Worm (Caenorhabditis elegans) whole organism, L2 larva: Measurements from ENCODE around the gene F43G6.17.
A peak's percentile ranks its signal among the peaks of the same experiment; 100 is the strongest.

ENCODE experiments used
- C34F6.9 ChIP-seq: fragments of 150-350 bp; optimal IDR thresholded peaks from 2 replicates; lab custom pipeline; 2014; ENCODE audit warnings: missing biosample characterization, missing genetic modification characterization
- F13H6.1 ChIP-seq: sonication (generic microtip); optimal IDR thresholded peaks from 2 replicates; lab custom pipeline; 2016; ENCODE audit warnings: missing genetic modification characterization, missing compliant biosample characterization
- R02D3.7 ChIP-seq: fragments of 150-350 bp; optimal IDR thresholded peaks from 2 replicates; lab custom pipeline; 2014; ENCODE audit warnings: missing biosample characterization, missing genetic modification characterization
- Y55F3AM.14 ChIP-seq: fragments of 200-800 bp; sonication (Bioruptor generic); optimal IDR thresholded peaks from 2 replicates; lab custom pipeline; 2018; ENCODE audit warnings: mild to moderate bottlenecking, missing genetic modification characterization, missing compliant biosample characterization
- ZK546.5 ChIP-seq: sonication (generic microtip); optimal IDR thresholded peaks from 2 replicates; lab custom pipeline; 2017; ENCODE audit warnings: missing biosample characterization, missing genetic modification characterization
- alr-1 ChIP-seq: fragments of 150-350 bp; optimal IDR thresholded peaks from 2 replicates; lab custom pipeline; 2014; ENCODE audit warnings: missing biosample characterization, missing genetic modification characterization
- aly-2 ChIP-seq: fragments of 150-350 bp; optimal IDR thresholded peaks from 2 replicates; lab custom pipeline; 2014; ENCODE audit warnings: missing biosample characterization, missing genetic modification characterization
- ama-1 ChIP-seq: fragments of 150-350 bp; optimal IDR thresholded peaks from 2 replicates; lab custom pipeline; 2018; ENCODE audit warnings: inconsistent platforms
- blmp-1 ChIP-seq: sonication (generic microtip); optimal IDR thresholded peaks from 2 replicates; lab custom pipeline; 2017; ENCODE audit warnings: missing genetic modification characterization, mild to moderate bottlenecking, missing compliant biosample characterization, antibody characterized with exemption, moderate library complexity; ENCODE audit not compliant: insufficient read depth
- ceh-16 ChIP-seq: fragments of 150-350 bp; optimal IDR thresholded peaks from 2 replicates; lab custom pipeline; 2014; ENCODE audit warnings: missing biosample characterization, missing genetic modification characterization
- ceh-82 ChIP-seq: fragments of 150-350 bp; optimal IDR thresholded peaks from 2 replicates; lab custom pipeline; 2014; ENCODE audit warnings: missing biosample characterization, missing genetic modification characterization
- crh-2 ChIP-seq: sonication (generic microtip); optimal IDR thresholded peaks from 2 replicates; lab custom pipeline; 2017; ENCODE audit warnings: missing biosample characterization, missing genetic modification characterization
- dmd-4 ChIP-seq: sonication (generic microtip); optimal IDR thresholded peaks from 2 replicates; lab custom pipeline; 2017; ENCODE audit warnings: missing biosample characterization, missing genetic modification characterization
- egl-27 ChIP-seq: sonication (generic microtip); optimal IDR thresholded peaks from 3 replicates; lab custom pipeline; 2017; ENCODE audit warnings: missing biosample characterization, missing genetic modification reagents, missing genetic modification characterization
- elt-1 ChIP-seq: fragments of 150-350 bp; optimal IDR thresholded peaks from 2 replicates; lab custom pipeline; 2014; ENCODE audit warnings: missing biosample characterization, missing genetic modification characterization
- elt-3 ChIP-seq: sonication (generic microtip); optimal IDR thresholded peaks from 2 replicates; lab custom pipeline; 2017; ENCODE audit warnings: missing biosample characterization, missing genetic modification characterization
- fos-1 ChIP-seq: fragments of 150-350 bp; optimal IDR thresholded peaks from 2 replicates; lab custom pipeline; 2014; ENCODE audit warnings: missing biosample characterization, missing genetic modification characterization
- gmeb-1 ChIP-seq: fragments of 150-350 bp; optimal IDR thresholded peaks from 2 replicates; lab custom pipeline; 2014; ENCODE audit warnings: missing biosample characterization, missing genetic modification characterization
- lin-11 ChIP-seq: fragments of 150-350 bp; sonication (generic microtip); optimal IDR thresholded peaks from 2 replicates; lab custom pipeline; 2014; ENCODE audit warnings: missing biosample characterization, missing genetic modification characterization, inconsistent platforms, mixed read lengths
- lin-13 ChIP-seq: fragments of 150-350 bp; optimal IDR thresholded peaks from 2 replicates; lab custom pipeline; 2014; ENCODE audit warnings: missing biosample characterization, missing genetic modification reagents, missing genetic modification characterization
- lin-39 ChIP-seq: fragments of 150-350 bp; optimal IDR thresholded peaks from 2 replicates; lab custom pipeline; 2014; ENCODE audit warnings: missing biosample characterization, missing genetic modification reagents, missing genetic modification characterization
- lsy-2 ChIP-seq, 2 experiments: fragments of 150-350 bp in 1 of 2; sonication (generic microtip) in 1 of 2; optimal IDR thresholded peaks; 2 replicates each; lab custom pipeline; 2014 to 2017; ENCODE audit warnings: missing biosample characterization in 2 of 2, missing genetic modification characterization in 2 of 2
- mab-5 ChIP-seq: fragments of 150-350 bp; optimal IDR thresholded peaks from 2 replicates; lab custom pipeline; 2014; ENCODE audit warnings: missing biosample characterization, missing genetic modification characterization
- mbf-1 ChIP-seq: sonication (generic microtip); optimal IDR thresholded peaks from 2 replicates; lab custom pipeline; 2017; ENCODE audit warnings: missing biosample characterization, missing genetic modification characterization
- mdl-1 ChIP-seq, 2 experiments: fragments of 150-350 bp in 1 of 2; sonication (generic microtip) in 1 of 2; optimal IDR thresholded peaks; 2 replicates each; lab custom pipeline; 2017; ENCODE audit warnings: missing biosample characterization in 2 of 2, missing genetic modification characterization in 2 of 2
- nhr-10 ChIP-seq: sonication (generic microtip); optimal IDR thresholded peaks from 2 replicates; lab custom pipeline; 2017; ENCODE audit warnings: missing biosample characterization, missing genetic modification characterization
- nhr-11 ChIP-seq: fragments of 150-350 bp; optimal IDR thresholded peaks from 2 replicates; lab custom pipeline; 2014; ENCODE audit warnings: missing biosample characterization, missing genetic modification characterization
- nhr-12 ChIP-seq: fragments of 150-350 bp; optimal IDR thresholded peaks from 2 replicates; lab custom pipeline; 2014; ENCODE audit warnings: missing biosample characterization, missing genetic modification characterization
- nhr-129 ChIP-seq: fragments of 150-350 bp; optimal IDR thresholded peaks from 2 replicates; lab custom pipeline; 2014; ENCODE audit warnings: missing biosample characterization, missing genetic modification characterization
- nhr-21 ChIP-seq: fragments of 150-350 bp; optimal IDR thresholded peaks from 2 replicates; lab custom pipeline; 2014; ENCODE audit warnings: missing biosample characterization, missing genetic modification characterization
- nhr-23 ChIP-seq: fragments of 150-350 bp; optimal IDR thresholded peaks from 2 replicates; lab custom pipeline; 2014; ENCODE audit warnings: missing biosample characterization, missing genetic modification reagents, missing genetic modification characterization
- nhr-237 ChIP-seq: fragments of 150-350 bp; optimal IDR thresholded peaks from 2 replicates; lab custom pipeline; 2014; ENCODE audit warnings: missing biosample characterization, missing genetic modification characterization
- nhr-25 ChIP-seq: fragments of 150-350 bp; sonication (generic microtip); optimal IDR thresholded peaks from 3 replicates; lab custom pipeline; 2014; ENCODE audit warnings: missing biosample characterization, missing genetic modification characterization
- nhr-6 ChIP-seq: fragments of 150-350 bp; optimal IDR thresholded peaks from 2 replicates; lab custom pipeline; 2014; ENCODE audit warnings: missing biosample characterization, missing genetic modification characterization
- nhr-77 ChIP-seq: fragments of 150-350 bp; optimal IDR thresholded peaks from 2 replicates; lab custom pipeline; 2014; ENCODE audit warnings: missing biosample characterization, missing genetic modification characterization
- peb-1 ChIP-seq: fragments of 150-350 bp; optimal IDR thresholded peaks from 2 replicates; lab custom pipeline; 2014; ENCODE audit warnings: missing biosample characterization, missing genetic modification characterization
- sem-4 ChIP-seq: fragments of 150-350 bp; optimal IDR thresholded peaks from 2 replicates; lab custom pipeline; 2014; ENCODE audit warnings: missing biosample characterization, missing genetic modification reagents, missing genetic modification characterization
- skn-1 ChIP-seq: sonication (generic microtip); optimal IDR thresholded peaks from 2 replicates; lab custom pipeline; 2017; ENCODE audit warnings: missing biosample characterization, missing genetic modification characterization
- sma-3 ChIP-seq: sonication (generic microtip); optimal IDR thresholded peaks from 2 replicates; lab custom pipeline; 2016; ENCODE audit warnings: missing genetic modification reagents, missing genetic modification characterization, missing compliant biosample characterization
- sma-9 ChIP-seq, 2 experiments: fragments of 150-350 bp in 1 of 2; sonication (generic microtip) in 1 of 2; optimal IDR thresholded peaks; 2 replicates each; lab custom pipeline; 2014 to 2016; ENCODE audit warnings: missing genetic modification characterization in 2 of 2, mild to moderate bottlenecking in 1 of 2, missing biosample characterization in 1 of 2, missing compliant biosample characterization in 1 of 2, missing genetic modification reagents in 1 of 2, moderate library complexity in 1 of 2
- snpc-4 ChIP-seq: fragments of 150-350 bp; optimal IDR thresholded peaks from 2 replicates; lab custom pipeline; 2014; ENCODE audit warnings: missing biosample characterization, missing genetic modification characterization
- unc-39 ChIP-seq: fragments of 150-350 bp; optimal IDR thresholded peaks from 2 replicates; lab custom pipeline; 2014; ENCODE audit warnings: missing biosample characterization, missing genetic modification characterization
- unc-55 ChIP-seq: fragments of 150-350 bp; sonication (generic microtip); optimal IDR thresholded peaks from 3 replicates; lab custom pipeline; 2014; ENCODE audit warnings: missing biosample characterization, missing genetic modification reagents, missing genetic modification characterization
- unc-62 ChIP-seq: fragments of 150-350 bp; optimal IDR thresholded peaks from 2 replicates; lab custom pipeline; 2014; ENCODE audit warnings: missing biosample characterization, missing genetic modification reagents, missing genetic modification characterization
- zag-1 ChIP-seq: fragments of 150-350 bp; optimal IDR thresholded peaks from 2 replicates; lab custom pipeline; 2014; ENCODE audit warnings: missing biosample characterization, missing genetic modification characterization
- ztf-1 ChIP-seq: fragments of 200-800 bp; sonication (Bioruptor generic); conservative IDR thresholded peaks from 2 replicates; pipeline ENCODE4 v1.3.6; 2022; ENCODE audit warnings: missing genetic modification characterization, missing compliant biosample characterization
- ztf-11 ChIP-seq: sonication (generic microtip); optimal IDR thresholded peaks from 2 replicates; lab custom pipeline; 2017; ENCODE audit warnings: missing biosample characterization, missing genetic modification characterization
- ztf-4 ChIP-seq: fragments of 150-350 bp; optimal IDR thresholded peaks from 2 replicates; lab custom pipeline; 2014; ENCODE audit warnings: missing biosample characterization, missing genetic modification characterization

The F43G6.17 gene

DNA sequence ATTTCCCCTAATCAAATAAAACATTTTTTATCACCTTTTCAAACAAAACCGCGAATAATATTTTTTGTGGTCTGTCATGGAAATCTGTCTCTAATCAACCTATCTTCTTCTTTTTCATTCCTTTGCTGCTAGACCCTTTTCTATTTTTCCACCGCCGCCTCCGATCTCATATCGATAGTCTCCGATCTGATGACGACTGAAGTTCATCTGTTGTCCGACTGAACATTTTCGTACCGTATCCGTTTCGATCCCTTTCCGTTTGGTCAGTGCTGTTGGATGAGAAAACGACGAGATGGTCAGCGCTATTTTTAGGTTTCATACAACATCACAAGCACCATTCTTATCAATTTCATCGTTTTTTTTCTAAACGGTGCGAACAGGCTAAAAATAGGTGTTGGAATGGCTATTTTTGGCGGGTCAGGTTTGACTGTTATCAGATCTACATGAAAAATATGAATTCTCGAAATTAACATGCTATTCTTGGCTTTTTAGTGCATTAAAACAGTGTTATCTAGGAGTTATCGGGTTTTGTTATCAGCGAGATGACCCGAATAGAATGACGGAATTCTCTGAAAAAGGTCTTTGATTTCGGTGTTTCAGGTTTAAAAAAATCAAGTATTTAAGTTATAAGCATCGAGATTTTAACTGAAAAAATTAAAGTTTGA, 34.1 kb downstream of the F43G6.17 start:
- TF ChIP-seq gmeb-1 (tag; lab: Kevin White, UChicago) (no peak), ama-1 (no peak), nhr-6 (tag; lab: Kevin White, UChicago) (no peak), Y55F3AM.14 (no peak), peb-1 (no peak), nhr-25 (tag; lab: Kevin White, UChicago) (peak; percentile 20), sem-4 (tag; lab: Kevin White, UChicago) (no peak), lsy-2 (tag; optimal IDR thresholded peaks at IDR 0.05; lab: Kevin White, UChicago) (peak in 1 of 2 experiments; percentile 17), zag-1 (tag; lab: Kevin White, UChicago) (no peak), R02D3.7 (tag; lab: Kevin White, UChicago) (no peak), nhr-11 (tag; lab: Kevin White, UChicago) (no peak), mab-5 (tag; lab: Kevin White, UChicago) (no peak), elt-1 (tag; lab: Kevin White, UChicago) (no peak), nhr-237 (tag; lab: Kevin White, UChicago) (no peak), unc-55 (GFP tag; lab: Kevin White, UChicago) (no peak), mbf-1 (tag; lab: Kevin White, UChicago) (no peak), ztf-4 (no peak), fos-1 (peak; percentile 15), sma-3 (peak; percentile 46), skn-1 (tag; lab: Kevin White, UChicago) (no peak), dmd-4 (tag; lab: Kevin White, UChicago) (no peak), lin-39 (tag; lab: Kevin White, UChicago) (no peak), nhr-12 (tag; lab: Kevin White, UChicago) (no peak), egl-27 (tag; lab: Kevin White, UChicago) (peak; percentile 46), elt-3 (tag; lab: Kevin White, UChicago) (no peak), lin-13 (GFP tag; lab: Kevin White, UChicago) (no peak), ceh-16 (tag; lab: Kevin White, UChicago) (no peak), ZK546.5 (no peak), unc-62 (GFP tag; lab: Kevin White, UChicago) (no peak), snpc-4 (tag; lab: Kevin White, UChicago) (no peak), nhr-23 (no peak), C34F6.9 (tag; lab: Kevin White, UChicago) (no peak), alr-1 (tag; lab: Kevin White, UChicago) (no peak), blmp-1 (no peak), aly-2 (tag; lab: Kevin White, UChicago) (no peak), ceh-82 (tag; lab: Kevin White, UChicago) (no peak), nhr-10 (tag; lab: Kevin White, UChicago) (no peak), crh-2 (peak; percentile 14), nhr-77 (tag; lab: Kevin White, UChicago) (no peak), ztf-11 (tag; lab: Kevin White, UChicago) (no peak), F13H6.1 (tag; lab: Kevin White, UChicago) (peak; percentile 18), unc-39 (no peak), sma-9 (GFP tag; optimal IDR thresholded peaks at IDR 0.05; lab: Kevin White, UChicago) (peak; percentile 94), sma-9 (tag; optimal IDR thresholded peaks at IDR 0.05; lab: Kevin White, UChicago) (peak; percentile 35), ztf-1 (GFP tag; lab: Robert Waterston, UW) (no peak), mdl-1 (tag; optimal IDR thresholded peaks at IDR 0.05; lab: Kevin White, UChicago) (peak; percentile 63 to 80), nhr-129 (peak; percentile 14), lin-11 (tag; lab: Kevin White, UChicago) (no peak), nhr-21 (peak; percentile 78)
- TF ChIP-seq, all 48 proteins: peak for 11
